Worm (Caenorhabditis elegans) whole organism, L4 larva: ENCODE results near the gene smg-8.
A peak's percentile ranks its signal among the peaks of the same experiment; 100 is the strongest.

Experiments used
- F10B5.3 ChIP-seq: sonication (generic microtip); optimal IDR thresholded peaks from 2 replicates; lab custom pipeline; 2016; ENCODE audit warnings: mild to moderate bottlenecking, missing genetic modification characterization, missing compliant biosample characterization
- F37D6.2 ChIP-seq: sonication (generic microtip); optimal IDR thresholded peaks from 2 replicates; lab custom pipeline; 2016; ENCODE audit warnings: mild to moderate bottlenecking, missing genetic modification characterization, missing compliant biosample characterization
- T26A8.4 ChIP-seq: fragments of 200-800 bp; sonication (Bioruptor generic); IDR thresholded peaks from 2 replicates; pipeline ENCODE4 v1.3.6; 2022; ENCODE audit warnings: missing genetic modification characterization, missing compliant biosample characterization
- Y5F2A.4 ChIP-seq: fragments of 200-800 bp; sonication (Bioruptor generic); optimal IDR thresholded peaks from 2 replicates; lab custom pipeline; 2018; ENCODE audit warnings: mild to moderate bottlenecking, missing genetic modification characterization, missing compliant biosample characterization
- ZK546.5 ChIP-seq, 2 experiments: sonication (generic microtip); optimal IDR thresholded peaks; 2 replicates each; lab custom pipeline; 2017; ENCODE audit warnings: missing biosample characterization in 2 of 2, missing genetic modification characterization in 2 of 2
- aha-1 ChIP-seq: fragments of 150-350 bp; peaks from one replicate; lab custom pipeline; 2014; ENCODE audit warnings: missing biosample characterization, missing genetic modification characterization
- aly-2 ChIP-seq: sonication (generic microtip); optimal IDR thresholded peaks from 2 replicates; lab custom pipeline; 2018; ENCODE audit warnings: missing biosample characterization, missing genetic modification characterization
- ama-1 ChIP-seq: fragments of 150-350 bp; optimal IDR thresholded peaks from 2 replicates; lab custom pipeline; 2014; ENCODE audit warnings: inconsistent platforms, mixed read lengths
- arid-1 ChIP-seq: fragments of 200-800 bp; sonication (Bioruptor generic); conservative IDR thresholded peaks from 2 replicates; pipeline ENCODE4 v1.3.6; 2022; ENCODE audit warnings: missing genetic modification reagents, missing genetic modification characterization, missing compliant biosample characterization
- ceh-20 ChIP-seq: fragments of 200-800 bp; sonication (Bioruptor generic); IDR thresholded peaks from 2 replicates; pipeline ENCODE4 v1.3.6; 2022; ENCODE audit warnings: missing genetic modification reagents, missing genetic modification characterization, missing compliant biosample characterization
- ctbp-1 ChIP-seq: fragments of 200-800 bp; sonication (Bioruptor generic); IDR thresholded peaks from 2 replicates; pipeline ENCODE4 v1.3.6; 2022; ENCODE audit warnings: missing genetic modification reagents, missing genetic modification characterization, missing compliant biosample characterization
- daf-8 ChIP-seq: fragments of 200-800 bp; sonication (Bioruptor generic); IDR thresholded peaks from 2 replicates; pipeline ENCODE4 v1.3.6; 2022; ENCODE audit warnings: missing genetic modification characterization, missing compliant biosample characterization
- dmd-6 ChIP-seq: fragments of 200-800 bp; sonication (Bioruptor generic); IDR thresholded peaks from 2 replicates; pipeline ENCODE4 v1.3.6; 2022; ENCODE audit warnings: missing genetic modification reagents, missing genetic modification characterization, missing compliant biosample characterization
- dmd-8 ChIP-seq: fragments of 200-800 bp; sonication (Bioruptor generic); IDR thresholded peaks from 2 replicates; pipeline ENCODE4 v1.3.6; 2022; ENCODE audit warnings: missing genetic modification characterization, missing compliant biosample characterization
- dpl-1 ChIP-seq: fragments of 150-350 bp; optimal IDR thresholded peaks from 2 replicates; lab custom pipeline; 2014; ENCODE audit warnings: missing biosample characterization, missing genetic modification reagents, missing genetic modification characterization
- dve-1 ChIP-seq: sonication (generic microtip); optimal IDR thresholded peaks from 2 replicates; lab custom pipeline; 2017; ENCODE audit warnings: antibody characterized with exemption, mild to moderate bottlenecking, missing genetic modification characterization, missing compliant biosample characterization; ENCODE audit not compliant: insufficient read depth
- fkh-10 ChIP-seq: fragments of 150-350 bp; optimal IDR thresholded peaks from 2 replicates; lab custom pipeline; 2014; ENCODE audit warnings: missing biosample characterization, missing genetic modification reagents, missing genetic modification characterization
- fos-1 ChIP-seq: fragments of 150-350 bp; optimal IDR thresholded peaks from 2 replicates; lab custom pipeline; 2014; ENCODE audit warnings: missing biosample characterization, missing genetic modification characterization
- hif-1 ChIP-seq, 2 experiments: sonication (generic microtip); optimal IDR thresholded peaks; 2 replicates each; lab custom pipeline; 2016 to 2017; ENCODE audit warnings: missing compliant biosample characterization in 2 of 2, missing genetic modification characterization in 2 of 2, missing genetic modification reagents in 2 of 2, missing genotype in 2 of 2, mild to moderate bottlenecking in 1 of 2
- hlh-11 ChIP-seq: fragments of 200-800 bp; sonication (Bioruptor generic); optimal IDR thresholded peaks from 2 replicates; lab custom pipeline; 2018; ENCODE audit warnings: mild to moderate bottlenecking, missing genetic modification characterization, missing compliant biosample characterization
- hlh-30 ChIP-seq: sonication (generic microtip); optimal IDR thresholded peaks from 2 replicates; lab custom pipeline; 2017; ENCODE audit warnings: antibody characterized with exemption, mild to moderate bottlenecking, missing genetic modification characterization, missing compliant biosample characterization; ENCODE audit not compliant: insufficient read depth
- lin-29 ChIP-seq: fragments of 200-800 bp; sonication (Bioruptor generic); IDR thresholded peaks from 2 replicates; pipeline ENCODE4 v1.3.6; 2022; ENCODE audit warnings: missing genetic modification reagents, missing genetic modification characterization, missing compliant biosample characterization
- lin-39 ChIP-seq: fragments of 150-350 bp; optimal IDR thresholded peaks from 2 replicates; lab custom pipeline; 2014; ENCODE audit warnings: missing biosample characterization, missing genetic modification reagents, missing genetic modification characterization
- lir-3 ChIP-seq: sonication (generic microtip); optimal IDR thresholded peaks from 2 replicates; lab custom pipeline; 2016; ENCODE audit warnings: mild to moderate bottlenecking, missing genetic modification characterization, missing compliant biosample characterization
- madf-9 ChIP-seq: fragments of 200-800 bp; sonication (Bioruptor generic); conservative IDR thresholded peaks from 2 replicates; pipeline ENCODE4 v1.3.6; 2022; ENCODE audit warnings: missing genetic modification reagents, missing genetic modification characterization, missing compliant biosample characterization
- mes-2 ChIP-seq: sonication (generic microtip); optimal IDR thresholded peaks from 2 replicates; lab custom pipeline; 2016; ENCODE audit warnings: missing genotype, mild to moderate bottlenecking, missing genetic modification characterization, missing compliant biosample characterization; ENCODE audit not compliant: poor library complexity, severe bottlenecking
- mxl-2 ChIP-seq: fragments of 200-800 bp; sonication (Bioruptor generic); conservative IDR thresholded peaks from 2 replicates; pipeline ENCODE4 v1.3.6; 2022; ENCODE audit warnings: missing genetic modification reagents, missing genetic modification characterization, missing compliant biosample characterization
- mxl-3 ChIP-seq: fragments of 200-800 bp; sonication (Bioruptor generic); optimal IDR thresholded peaks from 2 replicates; lab custom pipeline; 2018; ENCODE audit warnings: mild to moderate bottlenecking, missing genetic modification characterization, missing compliant biosample characterization
- nhr-237 ChIP-seq: sonication (generic microtip); optimal IDR thresholded peaks from 2 replicates; lab custom pipeline; 2017; ENCODE audit warnings: missing biosample characterization, missing genetic modification characterization
- nhr-48 ChIP-seq: sonication (generic microtip); optimal IDR thresholded peaks from 2 replicates; lab custom pipeline; 2016; ENCODE audit warnings: mild to moderate bottlenecking, missing genetic modification characterization, missing compliant biosample characterization
- nhr-6 ChIP-seq: fragments of 150-350 bp; optimal IDR thresholded peaks from 2 replicates; lab custom pipeline; 2014; ENCODE audit warnings: missing biosample characterization, missing genetic modification characterization
- nhr-77 ChIP-seq: fragments of 150-350 bp; optimal IDR thresholded peaks from 2 replicates; lab custom pipeline; 2014; ENCODE audit warnings: missing biosample characterization, missing genetic modification characterization
- php-3 ChIP-seq: fragments of 200-800 bp; sonication (Bioruptor generic); IDR thresholded peaks from 2 replicates; pipeline ENCODE4 v1.3.6; 2022; ENCODE audit warnings: missing genetic modification reagents, missing genetic modification characterization, missing compliant biosample characterization
- pqm-1 ChIP-seq: sonication (generic microtip); optimal IDR thresholded peaks from 2 replicates; lab custom pipeline; 2017; ENCODE audit warnings: missing biosample characterization, missing genetic modification characterization
- rbr-2 ChIP-seq: sonication (generic microtip); optimal IDR thresholded peaks from 2 replicates; lab custom pipeline; 2016; ENCODE audit warnings: missing genotype, missing genetic modification characterization, missing compliant biosample characterization
- sdz-12 ChIP-seq: fragments of 200-800 bp; sonication (Bioruptor generic); optimal IDR thresholded peaks from 2 replicates; lab custom pipeline; 2018; ENCODE audit warnings: mild to moderate bottlenecking, missing genetic modification characterization, missing compliant biosample characterization
- set-16 ChIP-seq: fragments of 200-800 bp; sonication (Bioruptor generic); IDR thresholded peaks from 2 replicates; pipeline ENCODE4 v1.3.6; 2022; ENCODE audit warnings: missing genetic modification reagents, missing genetic modification characterization, missing compliant biosample characterization
- tag-97 ChIP-seq: fragments of 200-800 bp; sonication (Bioruptor generic); IDR thresholded peaks from 2 replicates; pipeline ENCODE4 v1.3.6; 2022; ENCODE audit warnings: missing genetic modification characterization, missing compliant biosample characterization
- tra-1 ChIP-seq: fragments of 200-800 bp; sonication (Bioruptor generic); IDR thresholded peaks from 2 replicates; pipeline ENCODE4 v1.3.6; 2022; ENCODE audit warnings: missing genetic modification reagents, missing genetic modification characterization, missing compliant biosample characterization
- zag-1 ChIP-seq: fragments of 150-350 bp; optimal IDR thresholded peaks from 2 replicates; lab custom pipeline; 2014; ENCODE audit warnings: missing biosample characterization, missing genetic modification characterization
- zip-11 ChIP-seq: fragments of 200-800 bp; sonication (Bioruptor generic); IDR thresholded peaks from 2 replicates; pipeline ENCODE4 v1.3.6; 2022; ENCODE audit warnings: missing genetic modification characterization, missing compliant biosample characterization

Gene smg-8

ce11 chrII:14404741-14405488 is 36.3 kb upstream of the smg-8 start (continued):
- TF ChIP-seq tra-1 (GFP tag; lab: Robert Waterston, UW) (no peak), mxl-2 (GFP tag; lab: Robert Waterston, UW) (no peak), sdz-12 (GFP tag; lab: Kevin White, UChicago) (no peak), fos-1 (tag; lab: Kevin White, UChicago) (no peak), tag-97 (GFP tag; lab: Robert Waterston, UW) (no peak), dmd-8 (GFP tag; lab: Robert Waterston, UW) (no peak), aha-1 (tag; lab: Kevin White, UChicago) (peak; percentile 98), nhr-77 (peak; percentile 61), set-16 (peak; percentile 90), dpl-1 (GFP tag; lab: Kevin White, UChicago) (peak; percentile 64), dve-1 (tag; lab: Kevin White, UChicago) (peak; percentile 95), dmd-6 (GFP tag; lab: Robert Waterston, UW) (peak; percentile 34), mes-2 (tag; lab: Kevin White, UChicago) (peak; percentile 56), F10B5.3 (tag; lab: Kevin White, UChicago) (peak; percentile 42), madf-9 (GFP tag; lab: Robert Waterston, UW) (peak; percentile 90), php-3 (peak; percentile 38; the same call in 1 of the 2 replicates), aly-2 (no peak), rbr-2 (peak; percentile 84), fkh-10 (GFP tag; lab: Kevin White, UChicago) (no peak), nhr-48 (peak; percentile 81), nhr-6 (tag; lab: Kevin White, UChicago) (peak; percentile 78), zip-11 (GFP tag; lab: Robert Waterston, UW) (no peak), Y5F2A.4 (GFP tag; lab: Kevin White, UChicago) (no peak), ctbp-1 (peak; percentile 64; the same call in 1 of the 2 replicates), arid-1 (GFP tag; lab: Robert Waterston, UW) (peak; percentile 62; the same call in 1 of the 2 replicates), hlh-11 (tag; lab: Kevin White, UChicago) (peak; percentile 96), lir-3 (tag; lab: Kevin White, UChicago) (no peak), F37D6.2 (tag; lab: Kevin White, UChicago) (peak; percentile 74), zag-1 (tag; lab: Kevin White, UChicago) (no peak), lin-29 (GFP tag; lab: Robert Waterston, UW) (peak; percentile 69; the same call in 1 of the 2 replicates), pqm-1 (tag; lab: Kevin White, UChicago) (no peak), ZK546.5 (tag; optimal IDR thresholded peaks at IDR 0.05; lab: Kevin White, UChicago) (no peak), hlh-30 (tag; lab: Kevin White, UChicago) (peak; percentile 89), daf-8 (GFP tag; lab: Robert Waterston, UW) (no peak), ceh-20 (0 out of 2 replicates have a peak, but pooled peaks have one; percentile 34), hif-1 (tag; optimal IDR thresholded peaks at IDR 0.05; lab: Kevin White, UChicago) (peak; percentile 90 to 99), nhr-237 (tag; lab: Kevin White, UChicago) (no peak), ama-1 (lab: Kevin White, UChicago) (no peak), mxl-3 (peak; percentile 70), T26A8.4 (GFP tag; lab: Robert Waterston, UW) (peak; percentile 76), lin-39 (tag; lab: Kevin White, UChicago) (no peak)
